Fruit fly (Drosophila melanogaster): Measurements from ENCODE around the gene CG7166.

The CG7166 gene

DNA sequence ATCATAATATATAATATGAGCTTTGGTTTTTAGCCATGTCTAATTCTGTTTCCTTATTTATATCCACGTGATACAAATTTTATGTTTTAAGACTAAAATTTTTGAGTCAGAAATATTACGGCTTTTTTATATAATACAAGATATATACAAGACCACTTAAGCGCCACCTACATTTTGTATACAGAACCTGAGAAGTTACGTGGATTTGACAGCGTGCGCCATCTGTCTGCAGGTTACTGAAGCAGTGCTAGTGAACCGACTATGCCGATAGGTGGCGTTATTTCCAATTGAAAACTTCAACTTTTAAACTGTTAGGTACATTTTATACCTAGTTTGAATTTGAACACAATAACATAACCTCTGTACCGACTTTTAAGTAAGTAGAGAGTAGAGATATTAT is 27.3 kb upstream of the CG7166 start (continued):
- TF ChIP-seq Kr (GFP tag; optimal IDR thresholded peaks at IDR 0.05) (no peak), schlank (tag; optimal IDR thresholded peaks at IDR 0.05) (no peak), CG11560 (tag; IDR thresholded peaks at IDR 0.05) (no peak), dati (GFP tag; IDR thresholded peaks at IDR 0.05) (no peak), Hmr (GFP tag; optimal IDR thresholded peaks at IDR 0.05) (peak; percentile 70), tin (GFP tag; optimal IDR thresholded peaks at IDR 0.05) (peak; percentile 83), CG14710 (tag; optimal IDR thresholded peaks at IDR 0.05) (peak; percentile 57), ara (GFP tag; IDR thresholded peaks at IDR 0.05) (no peak), CG6683 (GFP tag; optimal IDR thresholded peaks at IDR 0.05) (no peak), CG12219 (GFP tag; optimal IDR thresholded peaks at IDR 0.05) (peak; percentile 10), CG2875 (GFP tag; optimal IDR thresholded peaks at IDR 0.05) (peak; percentile 55), rib (GFP tag; IDR thresholded peaks at IDR 0.05) (no peak), CG6791 (GFP tag; IDR thresholded peaks at IDR 0.05; ENCODE audit: partially characterized antibody) (peak; percentile 55; the same call in 1 of the 3 replicates), fd3F (GFP tag; optimal IDR thresholded peaks at IDR 0.05) (peak; percentile 52), CG1792 (GFP tag; optimal IDR thresholded peaks at IDR 0.05) (peak; percentile 45), cwo (GFP tag; optimal IDR thresholded peaks at IDR 0.05) (no peak), sr (GFP tag; IDR thresholded peaks at IDR 0.05) (no peak), CG17568 (GFP tag; optimal IDR thresholded peaks at IDR 0.05) (no peak), Dbx (GFP tag; IDR thresholded peaks at IDR 0.05) (peak; percentile 81), psq (GFP tag; optimal IDR thresholded peaks at IDR 0.05) (peak; percentile 22), Nf-YA (GFP tag; IDR thresholded peaks at IDR 0.05) (no peak), wek (GFP tag; optimal IDR thresholded peaks at IDR 0.05) (no peak), Sry-β (GFP tag; optimal IDR thresholded peaks at IDR 0.05) (no peak), HLH54F (GFP tag; optimal IDR thresholded peaks at IDR 0.05) (peak; percentile 50), bsh (GFP tag; optimal IDR thresholded peaks at IDR 0.05) (peak in 1 of 2 experiments; percentile 69), Dek (tag; optimal IDR thresholded peaks at IDR 0.05) (peak; percentile 57), CG34376 (GFP tag; optimal IDR thresholded peaks at IDR 0.05) (no peak), CG4820 (GFP tag; optimal IDR thresholded peaks at IDR 0.05) (peak; percentile 74), eve (GFP tag; optimal IDR thresholded peaks at IDR 0.05) (no peak), bcd (GFP tag; optimal IDR thresholded peaks at IDR 0.05) (peak; percentile 68), CG6175 (GFP tag; IDR thresholded peaks at IDR 0.05) (peak; percentile 46; the same call in 1 of the 3 replicates), CG6689 (GFP tag; IDR thresholded peaks at IDR 0.05) (no peak; the same call in 1 of the 2 replicates), CG5953 (GFP tag; IDR thresholded peaks at IDR 0.05) (peak; percentile 7; the same call in 1 of the 2 replicates), en (GFP tag; optimal IDR thresholded peaks at IDR 0.05) (peak; percentile 44), toy (GFP tag; IDR thresholded peaks at IDR 0.05) (no peak), jigr1 (GFP tag; IDR thresholded peaks at IDR 0.05) (no peak), CG31365 (tag; optimal IDR thresholded peaks at IDR 0.05) (peak; percentile 45), onecut (GFP tag; IDR thresholded peaks at IDR 0.05) (peak; percentile 63), CG15514 (GFP tag; optimal IDR thresholded peaks at IDR 0.05) (peak; percentile 38), grn (GFP tag; optimal IDR thresholded peaks at IDR 0.05) (no peak), gt (GFP tag; IDR thresholded peaks at IDR 0.05) (no peak), Meics (GFP tag; optimal IDR thresholded peaks at IDR 0.05) (peak; percentile 67), dmrt99B (tag; optimal IDR thresholded peaks at IDR 0.05) (peak; percentile 57), B-H1 (GFP tag; IDR thresholded peaks at IDR 0.05) (no peak), phol (tag; optimal IDR thresholded peaks at IDR 0.05) (peak; percentile 65), ERR (GFP tag; optimal IDR thresholded peaks at IDR 0.05) (peak; percentile 21), tx (GFP tag; optimal IDR thresholded peaks at IDR 0.05) (peak; percentile 46), Side (GFP tag; optimal IDR thresholded peaks at IDR 0.05) (peak; percentile 66), CG11247 (GFP tag; IDR thresholded peaks at IDR 0.05) (peak; percentile 83), ssp (GFP tag; IDR thresholded peaks at IDR 0.05) (peak; percentile 32; the same call in 1 of the 2 replicates), prd (optimal IDR thresholded peaks at IDR 0.05) (no peak), prd (GFP tag; IDR thresholded peaks at IDR 0.05) (peak; percentile 63; the same call in 2 of the 3 replicates)

Data from whole organism, embryonic.